Worm (Caenorhabditis elegans) whole organism, young adult: Measurements from ENCODE around the gene zim-2.

Source experiments
- B0035.1 ChIP-seq: sonication (generic microtip); optimal IDR thresholded peaks from 2 replicates; lab custom pipeline; 2016; ENCODE audit warnings: missing genetic modification characterization, mild to moderate bottlenecking, missing compliant biosample characterization, missing genotype, missing genetic modification reagents
- B0261.1 ChIP-seq: sonication (generic microtip); optimal IDR thresholded peaks from 2 replicates; lab custom pipeline; 2016; ENCODE audit warnings: mild to moderate bottlenecking, missing genetic modification characterization, moderate library complexity, missing compliant biosample characterization
- F55B11.4 ChIP-seq: sonication (generic microtip); optimal IDR thresholded peaks from 2 replicates; lab custom pipeline; 2016; ENCODE audit warnings: missing compliant biosample characterization, missing genetic modification characterization, borderline replicate concordance; ENCODE audit not compliant: insufficient read depth
- Y56A3A.18 ChIP-seq: fragments of 200-800 bp; sonication (Bioruptor generic); IDR thresholded peaks from 2 replicates; pipeline ENCODE4 v1.3.6; 2022; ENCODE audit warnings: missing genetic modification reagents, missing genetic modification characterization, missing compliant biosample characterization
- Y95B8A.8 ChIP-seq: fragments of 200-800 bp; sonication (Bioruptor generic); IDR thresholded peaks from 2 replicates; pipeline ENCODE4 v1.3.6; 2022; ENCODE audit warnings: missing genetic modification reagents, missing genetic modification characterization, missing compliant biosample characterization
- akir-1 ChIP-seq: fragments of 200-800 bp; sonication (Bioruptor generic); optimal IDR thresholded peaks from 2 replicates; lab custom pipeline; 2018; ENCODE audit warnings: mild to moderate bottlenecking, missing genetic modification characterization, moderate library complexity, missing compliant biosample characterization
- ama-1 ChIP-seq, 3 experiments: fragments of 150-350 bp in 1 of 3; sonication (generic microtip) in 2 of 3; optimal IDR thresholded peaks; 2 replicates each; lab custom pipeline; 2014 to 2018; ENCODE audit warnings: missing biosample characterization in 2 of 3, missing genetic modification characterization in 2 of 3, missing genetic modification reagents in 2 of 3
- aptf-2 ChIP-seq: fragments of 200-800 bp; sonication (Bioruptor generic); conservative IDR thresholded peaks from 2 replicates; pipeline ENCODE4 v1.3.6; 2022; ENCODE audit warnings: missing genetic modification reagents, missing genetic modification characterization, missing compliant biosample characterization
- attf-3 ChIP-seq: fragments of 200-800 bp; sonication (Bioruptor generic); conservative IDR thresholded peaks from 2 replicates; pipeline ENCODE4 v1.3.6; 2022; ENCODE audit warnings: missing genetic modification reagents, missing genetic modification characterization, missing compliant biosample characterization
- bed-1 ChIP-seq: fragments of 200-800 bp; sonication (Bioruptor generic); IDR thresholded peaks from 2 replicates; pipeline ENCODE4 v1.3.6; 2022; ENCODE audit warnings: missing genetic modification reagents, missing genetic modification characterization, missing compliant biosample characterization
- cebp-1 ChIP-seq, 2 experiments: fragments of 200-800 bp in 1 of 2; sonication (Bioruptor generic) in 1 of 2; sonication (generic microtip) in 1 of 2; IDR thresholded peaks in 1 of 2; optimal IDR thresholded peaks in 1 of 2; 2 replicates each; pipeline versions ENCODE4 v1.3.6 to Lab custom; 2017 to 2022; ENCODE audit warnings: missing compliant biosample characterization in 2 of 2, missing genetic modification characterization in 2 of 2, mild to moderate bottlenecking in 1 of 2, missing genetic modification reagents in 1 of 2, moderate library complexity in 1 of 2
- ceh-27 ChIP-seq: fragments of 200-800 bp; sonication (Bioruptor generic); optimal IDR thresholded peaks from 2 replicates; lab custom pipeline; 2018; ENCODE audit warnings: mild to moderate bottlenecking, missing genetic modification characterization, moderate library complexity, missing compliant biosample characterization
- ceh-40 ChIP-seq: fragments of 200-800 bp; sonication (Bioruptor generic); IDR thresholded peaks from 2 replicates; pipeline ENCODE4 v1.3.6; 2022; ENCODE audit warnings: missing genetic modification characterization, missing compliant biosample characterization
- ceh-58 ChIP-seq: fragments of 200-800 bp; sonication (Bioruptor generic); IDR thresholded peaks from 2 replicates; pipeline ENCODE4 v1.3.6; 2022; ENCODE audit warnings: missing genetic modification characterization, missing compliant biosample characterization
- die-1 ChIP-seq: sonication (generic microtip); optimal IDR thresholded peaks from 2 replicates; lab custom pipeline; 2016; ENCODE audit warnings: missing genotype, mild to moderate bottlenecking, missing genetic modification characterization, missing compliant biosample characterization
- egl-18 ChIP-seq: fragments of 200-800 bp; sonication (Bioruptor generic); IDR thresholded peaks from 2 replicates; pipeline ENCODE4 v1.3.6; 2022; ENCODE audit warnings: missing genetic modification reagents, missing genetic modification characterization, missing compliant biosample characterization
- ets-4 ChIP-seq: fragments of 200-800 bp; sonication (Bioruptor generic); optimal IDR thresholded peaks from 2 replicates; lab custom pipeline; 2018; ENCODE audit warnings: mild to moderate bottlenecking, missing genetic modification characterization, missing compliant biosample characterization
- hlh-12 ChIP-seq: sonication (generic microtip); optimal IDR thresholded peaks from 2 replicates; lab custom pipeline; 2016; ENCODE audit warnings: missing genetic modification characterization, missing compliant biosample characterization
- hlh-26 ChIP-seq: fragments of 200-800 bp; sonication (Bioruptor generic); conservative IDR thresholded peaks from 2 replicates; pipeline ENCODE4 v1.3.6; 2022; ENCODE audit warnings: missing genetic modification reagents, missing genetic modification characterization, missing compliant biosample characterization
- let-607 ChIP-seq, 2 experiments: fragments of 200-800 bp in 1 of 2; sonication (Bioruptor generic) in 1 of 2; sonication (generic microtip) in 1 of 2; optimal IDR thresholded peaks; 2 replicates each; lab custom pipeline; 2016 to 2018; ENCODE audit warnings: mild to moderate bottlenecking in 2 of 2, missing compliant biosample characterization in 2 of 2, missing genetic modification characterization in 2 of 2, moderate library complexity in 2 of 2, missing genotype in 1 of 2
- lsl-1 ChIP-seq: fragments of 200-800 bp; sonication (Bioruptor generic); optimal IDR thresholded peaks from 2 replicates; lab custom pipeline; 2018; ENCODE audit warnings: mild to moderate bottlenecking, missing genetic modification characterization, moderate library complexity, missing compliant biosample characterization
- madf-8 ChIP-seq: fragments of 200-800 bp; sonication (Bioruptor generic); conservative IDR thresholded peaks from 2 replicates; pipeline ENCODE4 v1.3.6; 2022; ENCODE audit warnings: missing genetic modification reagents, missing genetic modification characterization, missing compliant biosample characterization
- nfya-2 ChIP-seq: fragments of 200-800 bp; sonication (Bioruptor generic); IDR thresholded peaks from 2 replicates; pipeline ENCODE4 v1.3.6; 2022; ENCODE audit warnings: missing genetic modification reagents, missing genetic modification characterization, missing compliant biosample characterization
- nhr-120 ChIP-seq: fragments of 200-800 bp; sonication (Bioruptor generic); IDR thresholded peaks from 2 replicates; pipeline ENCODE4 v1.3.6; 2022; ENCODE audit warnings: missing genetic modification characterization, missing compliant biosample characterization
- nhr-80 ChIP-seq: sonication (generic microtip); optimal IDR thresholded peaks from 2 replicates; lab custom pipeline; 2016; ENCODE audit warnings: missing genetic modification characterization, missing compliant biosample characterization
- pha-4 ChIP-seq: fragments of 150-350 bp; sonication (generic microtip); optimal IDR thresholded peaks from 2 replicates; lab custom pipeline; 2014; ENCODE audit warnings: missing biosample characterization, missing genetic modification reagents, missing genetic modification characterization
- rcor-1 ChIP-seq: fragments of 200-800 bp; sonication (Bioruptor generic); IDR thresholded peaks from 2 replicates; pipeline ENCODE4 v1.3.6; 2022; ENCODE audit warnings: missing genetic modification reagents, missing genetic modification characterization, missing compliant biosample characterization
- repo-1 ChIP-seq: sonication (generic microtip); optimal IDR thresholded peaks from 2 replicates; lab custom pipeline; 2017; ENCODE audit warnings: mild to moderate bottlenecking, missing genetic modification characterization, missing compliant biosample characterization
- sdz-38 ChIP-seq: sonication (generic microtip); optimal IDR thresholded peaks from 2 replicates; lab custom pipeline; 2016; ENCODE audit warnings: missing genotype, missing genetic modification characterization, missing compliant biosample characterization
- snpc-4 ChIP-seq, 5 experiments: fragments of 150-350 bp in 1 of 5; sonication (generic microtip) in 4 of 5; optimal IDR thresholded peaks; 2 replicates each; lab custom pipeline; 2014 to 2018; ENCODE audit warnings: missing genetic modification characterization in 5 of 5, missing biosample characterization in 3 of 5, antibody characterized with exemption in 2 of 5, mild to moderate bottlenecking in 2 of 5, missing compliant biosample characterization in 2 of 5, missing genotype in 2 of 5, moderate library complexity in 2 of 5, missing genetic modification reagents in 1 of 5
- unc-130 ChIP-seq: sonication (generic microtip); optimal IDR thresholded peaks from 2 replicates; lab custom pipeline; 2016; ENCODE audit warnings: missing genetic modification reagents, missing genetic modification characterization, missing compliant biosample characterization
- ztf-18 ChIP-seq: sonication (generic microtip); optimal IDR thresholded peaks from 2 replicates; lab custom pipeline; 2016; ENCODE audit warnings: missing genotype, mild to moderate bottlenecking, missing genetic modification characterization, missing compliant biosample characterization
- ztf-6 ChIP-seq: fragments of 200-800 bp; sonication (Bioruptor generic); IDR thresholded peaks from 2 replicates; pipeline ENCODE4 v1.3.6; 2022; ENCODE audit warnings: missing genetic modification reagents, missing genetic modification characterization, missing compliant biosample characterization

Gene zim-2

ce11 chrIV:10589072-10589471 lies 34.0 kb downstream of the zim-2 start, which contains the start of gene C43F9.4:
Gene C43F9.4 (minus strand): TSS chrIV:10589172.
- TF ChIP-seq repo-1 (tag; lab: Kevin White, UChicago) (no peak), ztf-18 (tag; lab: Kevin White, UChicago) (no peak), egl-18 (GFP tag; lab: Robert Waterston, UW) (no peak), nfya-2 (no peak), ets-4 (no peak), attf-3 (GFP tag; lab: Robert Waterston, UW) (no peak), ceh-40 (GFP tag; lab: Robert Waterston, UW) (no peak), ceh-27 (GFP tag; lab: Kevin White, UChicago) (no peak), Y95B8A.8 (GFP tag; lab: Robert Waterston, UW) (no peak), Y56A3A.18 (GFP tag; lab: Robert Waterston, UW) (no peak), ama-1 (optimal IDR thresholded peaks at IDR 0.05; lab: Kevin White, UChicago) (no peak), ama-1 (GFP tag; optimal IDR thresholded peaks at IDR 0.05; lab: Kevin White, UChicago) (no peak), die-1 (tag; lab: Kevin White, UChicago) (no peak), pha-4 (tag; lab: Kevin White, UChicago) (no peak)

ce11 chrIV:10590649-10591048 lies 35.6 kb downstream of the zim-2 start, which contains the start of the genes C43F9.5 and nkb-2:
Gene C43F9.5 (minus strand): TSS chrIV:10590749.
Gene nkb-2 (plus strand): TSS chrIV:10590925.
- TF ChIP-seq let-607 (tag; optimal IDR thresholded peaks at IDR 0.05; lab: Kevin White, UChicago) = no peak

- TF ChIP-seq F55B11.4 (no peak), bed-1 (GFP tag; lab: Robert Waterston, UW) (no peak), snpc-4 (GFP tag; optimal IDR thresholded peaks at IDR 0.05; lab: Kevin White, UChicago) (no peak), snpc-4 (tag; optimal IDR thresholded peaks at IDR 0.05; lab: Kevin White, UChicago) (no peak), B0261.1 (tag; lab: Kevin White, UChicago) (no peak), repo-1 (tag; lab: Kevin White, UChicago) (no peak), nhr-80 (tag; lab: Kevin White, UChicago) (no peak), rcor-1 (no peak), nhr-120 (GFP tag; lab: Robert Waterston, UW) (no peak), hlh-26 (GFP tag; lab: Robert Waterston, UW) (no peak), sdz-38 (no peak), Y95B8A.8 (GFP tag; lab: Robert Waterston, UW) (no peak)
These were observed 38.5 kb downstream of the zim-2 start, which contains the start of gene C43F9.7 for ce11 chrIV:10593570-10593969. Gene C43F9.7 (minus strand): TSS chrIV:10593670.

- TF ChIP-seq ama-1 (optimal IDR thresholded peaks at IDR 0.05; lab: Kevin White, UChicago) (no peak), ama-1 (GFP tag; optimal IDR thresholded peaks at IDR 0.05; lab: Kevin White, UChicago) (no peak), B0035.1 (no peak), cebp-1 (GFP tag; IDR thresholded peaks at IDR 0.05; lab: Robert Waterston, UW) (no peak), cebp-1 (tag; optimal IDR thresholded peaks at IDR 0.05; lab: Kevin White, UChicago) (no peak), nfya-2 (no peak), ceh-58 (no peak), hlh-12 (tag; lab: Kevin White, UChicago) (no peak), lsl-1 (GFP tag; lab: Kevin White, UChicago) (no peak), die-1 (tag; lab: Kevin White, UChicago) (no peak), aptf-2 (no peak), ztf-6 (no peak), madf-8 (GFP tag; lab: Robert Waterston, UW) (no peak), unc-130 (no peak), akir-1 (GFP tag; lab: Kevin White, UChicago) (no peak)
These were observed 41.5 kb downstream of the zim-2 start, which contains the start of gene C43F9.11 for ce11 chrIV:10596505-10596904. Gene C43F9.11 (plus strand): TSS chrIV:10596805.
